Fruit fly (Drosophila melanogaster) whole organism, prepupa: Measurements from ENCODE around the gene NitFhit.

Experiments used
- Blimp-1 ChIP-seq: fragments of 200-800 bp; sonication (Bioruptor generic); optimal IDR thresholded peaks from 3 replicates; lab custom pipeline; 2017; ENCODE audit warnings: missing biosample characterization, missing genetic modification characterization, mild to moderate bottlenecking, moderate library complexity, missing genetic modification reagents
- CG10631 ChIP-seq: fragments of 200-800 bp; sonication (Bioruptor generic); optimal IDR thresholded peaks from 2 replicates; lab custom pipeline; 2016; ENCODE audit warnings: missing biosample characterization, missing genetic modification characterization
- CG10669 ChIP-seq: fragments of 200-800 bp; sonication (Bioruptor generic); optimal IDR thresholded peaks from 3 replicates; lab custom pipeline; 2018; ENCODE audit warnings: missing biosample characterization, mild to moderate bottlenecking, missing genetic modification characterization, moderate library complexity
- CG15336 ChIP-seq: fragments of 200-800 bp; sonication (Bioruptor generic); IDR thresholded peaks from 2 replicates; pipeline ENCODE4 v1.3.6; 2022; ENCODE audit warnings: missing biosample characterization, missing genetic modification characterization
- CG1621 ChIP-seq: fragments of 200-800 bp; sonication (Bioruptor generic); optimal IDR thresholded peaks from 3 replicates; lab custom pipeline; 2018; ENCODE audit warnings: missing biosample characterization, mild to moderate bottlenecking, missing genetic modification characterization
- CG16779 ChIP-seq: fragments of 200-800 bp; sonication (Bioruptor generic); optimal IDR thresholded peaks from 3 replicates; lab custom pipeline; 2017; ENCODE audit warnings: missing biosample characterization, mild to moderate bottlenecking, missing genetic modification characterization
- CG3032 ChIP-seq: fragments of 200-800 bp; optimal IDR thresholded peaks from 2 replicates; lab custom pipeline; 2019; ENCODE audit warnings: missing biosample characterization, mild to moderate bottlenecking, missing genetic modification characterization, moderate library complexity
- CG32006 ChIP-seq: fragments of 200-800 bp; sonication (Bioruptor generic); optimal IDR thresholded peaks from 3 replicates; lab custom pipeline; 2017; ENCODE audit warnings: missing biosample characterization, mild to moderate bottlenecking, missing genetic modification characterization
- CG34406 ChIP-seq: fragments of 200-800 bp; sonication (Bioruptor generic); optimal IDR thresholded peaks from 3 replicates; lab custom pipeline; 2016; ENCODE audit warnings: missing biosample characterization, missing genetic modification characterization
- CG3919 ChIP-seq: fragments of 200-800 bp; sonication (Bioruptor generic); optimal IDR thresholded peaks from 3 replicates; lab custom pipeline; 2016; ENCODE audit warnings: missing biosample characterization, missing genetic modification characterization
- CG4318 ChIP-seq: fragments of 200-800 bp; sonication (Bioruptor generic); optimal IDR thresholded peaks from 3 replicates; lab custom pipeline; 2017; ENCODE audit warnings: missing biosample characterization, mild to moderate bottlenecking, missing genetic modification characterization
- CG6163 ChIP-seq: fragments of 200-800 bp; sonication (Bioruptor generic); IDR thresholded peaks from 3 replicates; pipeline ENCODE4 v1.3.6; 2022; ENCODE audit warnings: missing biosample characterization, missing genetic modification characterization
- CG6854 ChIP-seq: fragments of 200-800 bp; sonication (Bioruptor generic); optimal IDR thresholded peaks from 2 replicates; lab custom pipeline; 2017; ENCODE audit warnings: missing biosample characterization, mild to moderate bottlenecking, missing genetic modification characterization
- CG8119 ChIP-seq: fragments of 200-800 bp; sonication (Bioruptor generic); IDR thresholded peaks from 3 replicates; pipeline ENCODE4 v1.3.6; 2022; ENCODE audit warnings: missing biosample characterization, missing genetic modification characterization
- CG8319 ChIP-seq: fragments of 200-800 bp; sonication (Bioruptor generic); optimal IDR thresholded peaks from 3 replicates; lab custom pipeline; 2016; ENCODE audit warnings: missing biosample characterization, missing genetic modification characterization
- Eip75B ChIP-seq: fragments of 200-800 bp; sonication (Bioruptor generic); optimal IDR thresholded peaks from 3 replicates; lab custom pipeline; 2016; ENCODE audit warnings: missing biosample characterization, missing genetic modification characterization
- Eip78C ChIP-seq: fragments of 200-800 bp; sonication (Bioruptor generic); peaks from one replicate; lab custom pipeline; 2016; ENCODE audit warnings: missing biosample characterization, missing genetic modification characterization
- Eip93F ChIP-seq: fragments of 200-800 bp; sonication (Bioruptor generic); optimal IDR thresholded peaks from 2 replicates; lab custom pipeline; 2016; ENCODE audit warnings: missing biosample characterization, mild to moderate bottlenecking, missing genetic modification characterization
- Hr38 ChIP-seq: sonication (Bioruptor generic); optimal IDR thresholded peaks from 2 replicates; lab custom pipeline; 2016; ENCODE audit warnings: missing biosample characterization, missing genetic modification characterization
- Lpt ChIP-seq: fragments of 200-800 bp; sonication (Bioruptor generic); optimal IDR thresholded peaks from 3 replicates; lab custom pipeline; 2016; ENCODE audit warnings: missing biosample characterization, missing genetic modification characterization
- OdsH ChIP-seq: fragments of 200-800 bp; sonication (Bioruptor generic); optimal IDR thresholded peaks from 3 replicates; lab custom pipeline; 2016; ENCODE audit warnings: missing biosample characterization, missing genetic modification characterization
- Sox102F ChIP-seq: fragments of 200-800 bp; sonication (Bioruptor generic); optimal IDR thresholded peaks from 2 replicates; lab custom pipeline; 2016; ENCODE audit warnings: missing biosample characterization, mild to moderate bottlenecking, missing genetic modification characterization
- acj6 ChIP-seq: fragments of 200-800 bp; sonication (Bioruptor generic); optimal IDR thresholded peaks from 3 replicates; lab custom pipeline; 2016; ENCODE audit warnings: missing biosample characterization, missing genetic modification characterization
- dac ChIP-seq: fragments of 200-800 bp; sonication (Bioruptor generic); optimal IDR thresholded peaks from 2 replicates; lab custom pipeline; 2017; ENCODE audit warnings: missing biosample characterization, mild to moderate bottlenecking, missing genetic modification characterization
- dsx ChIP-seq: fragments of 200-800 bp; optimal IDR thresholded peaks from 3 replicates; lab custom pipeline; 2019; ENCODE audit warnings: missing biosample characterization, mild to moderate bottlenecking, missing genetic modification characterization, moderate library complexity; ENCODE audit not compliant: poor library complexity, severe bottlenecking
- esn ChIP-seq: fragments of 200-800 bp; sonication (Bioruptor generic); optimal IDR thresholded peaks from 2 replicates; lab custom pipeline; 2016; ENCODE audit warnings: missing biosample characterization, mild to moderate bottlenecking, missing genetic modification characterization, moderate library complexity
- fd59A ChIP-seq: fragments of 200-800 bp; sonication (Bioruptor generic); optimal IDR thresholded peaks from 2 replicates; lab custom pipeline; 2017; ENCODE audit warnings: missing biosample characterization, mild to moderate bottlenecking, missing genetic modification characterization, missing genetic modification reagents
- fd85E ChIP-seq: fragments of 200-800 bp; sonication (Bioruptor generic); optimal IDR thresholded peaks from 3 replicates; lab custom pipeline; 2016; ENCODE audit warnings: missing biosample characterization, missing genetic modification characterization
- fkh ChIP-seq: fragments of 200-800 bp; sonication (Bioruptor generic); optimal IDR thresholded peaks from 3 replicates; lab custom pipeline; 2017; ENCODE audit warnings: missing biosample characterization, mild to moderate bottlenecking, missing genetic modification characterization, moderate library complexity
- net ChIP-seq: fragments of 200-800 bp; sonication (Bioruptor generic); optimal IDR thresholded peaks from 3 replicates; lab custom pipeline; 2016; ENCODE audit warnings: missing biosample characterization, missing genetic modification characterization
- pdm3 ChIP-seq: fragments of 200-800 bp; sonication (Bioruptor generic); optimal IDR thresholded peaks from 3 replicates; lab custom pipeline; 2016; ENCODE audit warnings: missing biosample characterization, missing genetic modification characterization
- salr ChIP-seq, 2 experiments: fragments of 200-800 bp; sonication (Bioruptor generic); optimal IDR thresholded peaks; 3 replicates each; lab custom pipeline; 2016 to 2018; ENCODE audit warnings: missing biosample characterization in 2 of 2, missing genetic modification characterization in 2 of 2, mild to moderate bottlenecking in 1 of 2
- spab ChIP-seq: fragments of 200-800 bp; sonication (Bioruptor generic); optimal IDR thresholded peaks from 2 replicates; lab custom pipeline; 2017; ENCODE audit warnings: missing biosample characterization, mild to moderate bottlenecking, missing genetic modification characterization, missing genetic modification reagents
- ss ChIP-seq, 2 experiments: fragments of 200-800 bp; sonication (Bioruptor generic); optimal IDR thresholded peaks; 2 replicates in 1 of 2; 3 replicates in 1 of 2; lab custom pipeline; 2017 to 2018; ENCODE audit warnings: mild to moderate bottlenecking in 2 of 2, missing biosample characterization in 2 of 2, missing genetic modification characterization in 2 of 2, moderate library complexity in 1 of 2
- svp ChIP-seq: fragments of 200-800 bp; sonication (Bioruptor generic); peaks from one replicate; lab custom pipeline; 2016; ENCODE audit warnings: missing biosample characterization, missing genetic modification characterization
- topi ChIP-seq: fragments of 200-800 bp; sonication (Bioruptor generic); optimal IDR thresholded peaks from 3 replicates; lab custom pipeline; 2016; ENCODE audit warnings: missing biosample characterization, missing genetic modification characterization
- vri ChIP-seq: fragments of 200-800 bp; sonication (Bioruptor generic); optimal IDR thresholded peaks from 3 replicates; lab custom pipeline; 2016; ENCODE audit warnings: missing biosample characterization, mild to moderate bottlenecking, missing genetic modification characterization

Gene NitFhit

DNA sequence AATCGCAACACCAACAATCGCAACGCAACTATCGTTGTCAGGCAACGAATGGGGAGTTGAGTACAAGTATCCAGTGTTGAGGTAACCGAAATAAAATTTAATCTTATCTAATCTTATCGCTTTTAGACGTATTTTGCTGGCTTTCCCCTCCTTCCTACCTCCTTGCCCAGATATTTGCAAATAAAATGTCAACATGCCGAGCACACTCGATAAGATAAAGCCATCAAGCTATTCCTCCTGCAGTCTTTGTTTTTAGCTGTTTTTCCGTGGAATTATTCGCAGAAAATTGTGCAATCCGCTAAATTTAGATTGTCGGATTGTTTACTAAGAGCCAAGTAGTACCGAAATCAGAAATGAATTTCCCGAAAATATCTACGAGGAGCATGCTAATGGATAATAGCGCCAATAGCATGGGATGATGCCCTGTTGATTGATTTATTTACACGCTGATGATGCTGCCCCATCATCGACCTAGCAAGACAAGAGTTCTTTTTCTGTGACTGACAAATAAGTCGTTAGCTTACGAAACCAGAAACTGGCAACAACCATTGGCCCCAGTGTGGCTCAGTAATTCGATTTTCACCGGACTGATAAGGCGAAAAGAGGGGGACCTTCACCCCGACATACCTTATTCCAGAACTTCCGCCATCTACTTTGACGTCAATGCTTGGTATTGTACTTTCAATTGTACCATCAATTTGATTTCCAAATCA, 46.8 kb upstream of the NitFhit start (continued):
- TF ChIP-seq CG16779 (tag; lab: Kevin White, UChicago) (no peak), CG34406 (GFP tag; lab: Kevin White, UChicago) (no peak), fd85E (GFP tag; lab: Kevin White, UChicago) (no peak), CG6163 (GFP tag; lab: Robert Waterston, UW) (peak; percentile 42; the same call in 1 of the 3 replicates), CG10669 (GFP tag; lab: Kevin White, UChicago) (peak; percentile 4), Sox102F (no peak), CG15336 (GFP tag; lab: Robert Waterston, UW) (no peak), CG32006 (GFP tag; lab: Kevin White, UChicago) (no peak), Hr38 (GFP tag; lab: Kevin White, UChicago) (no peak)

DNA sequence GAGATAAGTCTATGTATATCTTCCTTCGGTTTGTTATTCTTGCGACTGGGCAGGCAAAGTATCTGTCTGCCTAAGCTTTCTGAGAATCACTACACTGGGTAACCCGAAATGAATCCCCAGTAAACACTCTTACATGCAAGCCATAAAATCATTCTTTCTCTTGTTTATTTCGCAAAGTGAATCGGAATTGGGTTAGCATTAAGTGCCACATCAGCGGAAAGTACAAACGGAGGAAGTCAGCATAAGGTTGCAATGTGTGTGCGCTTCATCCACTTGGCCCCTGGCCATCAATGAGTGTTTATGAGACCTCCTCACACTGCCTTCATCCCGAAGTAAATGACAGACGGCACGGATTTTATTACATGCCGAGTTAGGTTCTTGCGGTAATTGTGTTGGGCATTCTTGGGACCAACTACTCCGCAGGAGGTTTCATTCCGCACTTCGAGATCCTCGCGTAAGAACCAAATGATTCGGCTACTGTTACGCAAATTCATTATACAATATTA, 45.8 kb upstream of the NitFhit start:
- TF ChIP-seq acj6 (GFP tag; lab: Kevin White, UChicago) (no peak), svp (GFP tag; lab: Kevin White, UChicago) (no peak), fkh (GFP tag; lab: Kevin White, UChicago) (no peak), CG1621 (no peak), OdsH (GFP tag; lab: Kevin White, UChicago) (no peak), dsx (GFP tag; lab: Kevin White, UChicago) (no peak), ss (GFP tag; optimal IDR thresholded peaks at IDR 0.05; lab: Kevin White, UChicago) (no peak)

DNA sequence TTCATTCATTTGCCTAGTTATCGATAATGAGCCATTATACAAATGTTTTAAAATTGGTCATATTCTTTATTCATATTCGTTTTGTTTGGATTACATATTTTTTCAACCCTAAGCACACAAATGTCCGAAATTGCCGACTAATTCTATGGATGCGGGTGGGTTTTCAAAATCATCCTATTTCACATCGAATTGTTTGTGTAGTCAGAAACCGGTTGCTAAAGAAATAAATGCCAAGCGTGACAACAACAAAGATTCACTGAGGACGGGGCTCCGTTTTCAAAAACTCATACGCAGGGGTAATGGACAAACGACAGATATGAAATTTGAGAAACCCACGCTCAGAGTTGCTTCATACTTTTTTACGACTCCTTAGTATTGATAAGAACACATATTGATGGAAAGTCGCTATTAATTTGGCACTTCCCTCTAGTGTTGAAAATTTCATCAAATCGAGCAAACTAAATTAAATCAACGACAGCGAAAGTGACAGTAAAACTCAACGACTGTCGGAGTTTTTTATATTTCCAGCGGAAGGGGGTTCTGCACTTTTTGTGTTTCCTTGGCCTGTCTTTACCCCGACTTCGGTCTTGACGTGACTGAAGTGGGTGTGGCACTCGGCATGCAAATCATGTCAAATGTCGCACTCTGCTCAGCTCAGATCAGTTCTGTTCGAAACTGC, 44.0 kb upstream of the NitFhit start:
- peak in 1 of 2 experiments; percentile 17 for TF ChIP-seq ss (GFP tag; optimal IDR thresholded peaks at IDR 0.05; lab: Kevin White, UChicago)
- no peak for TF ChIP-seq Eip75B
- TF ChIP-seq fkh (GFP tag; lab: Kevin White, UChicago), result peak; percentile 24
- peak; percentile 22 for TF ChIP-seq Eip78C (GFP tag; lab: Kevin White, UChicago)
- no peak for TF ChIP-seq pdm3
- no peak for TF ChIP-seq esn
- TF ChIP-seq Blimp-1 (GFP tag; lab: Kevin White, UChicago), result peak; percentile 60
- TF ChIP-seq Lpt (GFP tag; lab: Kevin White, UChicago), result no peak
- no peak for TF ChIP-seq dac (GFP tag; lab: Kevin White, UChicago)
- TF ChIP-seq fd59A (GFP tag; lab: Kevin White, UChicago), result no peak
- no peak for TF ChIP-seq CG4318 (GFP tag; lab: Kevin White, UChicago)
- TF ChIP-seq net, result no peak
- TF ChIP-seq CG32006 (GFP tag; lab: Kevin White, UChicago), result no peak
- no peak for TF ChIP-seq spab (GFP tag; lab: Kevin White, UChicago)
- no peak for TF ChIP-seq Hr38 (GFP tag; lab: Kevin White, UChicago)
- TF ChIP-seq salr (GFP tag; optimal IDR thresholded peaks at IDR 0.05; lab: Kevin White, UChicago), result no peak
- TF ChIP-seq CG8319 (GFP tag; lab: Kevin White, UChicago), result no peak

DNA sequence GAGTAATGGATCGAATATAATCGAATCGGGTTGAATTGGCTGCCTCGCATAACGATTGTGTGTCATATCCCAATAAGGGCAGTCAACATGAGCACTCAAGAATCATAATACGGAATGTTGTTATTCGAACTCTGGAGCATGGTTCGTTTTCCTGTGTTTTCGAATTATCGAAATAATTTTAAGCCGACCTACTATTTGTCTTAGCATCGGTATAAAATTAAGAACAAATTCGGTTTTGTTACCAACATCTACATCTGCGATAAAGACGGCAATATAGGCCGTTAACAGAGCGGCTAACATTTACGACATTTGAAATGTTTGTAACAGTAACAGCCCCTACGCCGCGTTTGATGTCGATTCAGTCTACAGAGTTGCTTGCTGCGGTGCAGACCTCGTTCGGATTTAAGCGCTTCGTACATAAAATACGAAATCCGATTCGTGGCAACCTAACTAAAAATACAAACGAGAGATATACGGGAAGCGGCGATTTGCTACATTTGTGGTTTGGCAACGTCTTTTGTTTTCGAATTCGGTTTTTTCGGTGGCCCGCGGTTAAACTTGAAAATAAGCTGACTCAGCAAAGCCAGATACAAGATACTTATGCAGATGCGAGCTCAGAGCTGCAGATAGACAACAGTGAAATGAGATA, 43.0 kb upstream of the NitFhit start:
- TF ChIP-seq CG6163 (GFP tag; lab: Robert Waterston, UW), result no peak
- no peak for TF ChIP-seq OdsH (GFP tag; lab: Kevin White, UChicago)
- peak; percentile 42 for TF ChIP-seq CG6854
- TF ChIP-seq fd85E (GFP tag; lab: Kevin White, UChicago), result no peak
- TF ChIP-seq CG3919, result no peak
- TF ChIP-seq CG4318 (GFP tag; lab: Kevin White, UChicago), result no peak
- TF ChIP-seq CG10669 (GFP tag; lab: Kevin White, UChicago), result no peak
- peak; percentile 21 for TF ChIP-seq Blimp-1 (GFP tag; lab: Kevin White, UChicago)
- no peak for TF ChIP-seq dac (GFP tag; lab: Kevin White, UChicago)
- no peak for TF ChIP-seq Eip93F (GFP tag; lab: Kevin White, UChicago)
- peak; percentile 75 for TF ChIP-seq svp (GFP tag; lab: Kevin White, UChicago)
- TF ChIP-seq CG34406 (GFP tag; lab: Kevin White, UChicago), result no peak
- no peak for TF ChIP-seq CG10631
- TF ChIP-seq vri (GFP tag; lab: Kevin White, UChicago), result peak; percentile 47
- TF ChIP-seq CG15336 (GFP tag; lab: Robert Waterston, UW), result peak; percentile 22; the same call in 1 of the 2 replicates
- peak; percentile 42; the same call in 2 of the 3 replicates for TF ChIP-seq CG8119 (GFP tag; lab: Robert Waterston, UW)
- TF ChIP-seq CG1621, result no peak
- TF ChIP-seq Sox102F, result peak; percentile 8
- TF ChIP-seq CG16779 (tag; lab: Kevin White, UChicago), result no peak
- TF ChIP-seq net, result peak; percentile 1
- no peak for TF ChIP-seq topi (GFP tag; lab: Kevin White, UChicago)
- TF ChIP-seq ss (GFP tag; optimal IDR thresholded peaks at IDR 0.05; lab: Kevin White, UChicago), result peak in 1 of 2 experiments; percentile 14
- no peak for TF ChIP-seq salr (GFP tag; optimal IDR thresholded peaks at IDR 0.05; lab: Kevin White, UChicago)
- TF ChIP-seq CG3032 (tag; lab: Kevin White, UChicago), result no peak
- peak; percentile 24 for TF ChIP-seq fkh (GFP tag; lab: Kevin White, UChicago)
- no peak for TF ChIP-seq Lpt (GFP tag; lab: Kevin White, UChicago)
- TF ChIP-seq Eip78C (GFP tag; lab: Kevin White, UChicago), result peak; percentile 51
- peak; percentile 44 for TF ChIP-seq dsx (GFP tag; lab: Kevin White, UChicago)
